Worm (Caenorhabditis elegans): Measurements from ENCODE around the gene gpa-5.

DNA sequence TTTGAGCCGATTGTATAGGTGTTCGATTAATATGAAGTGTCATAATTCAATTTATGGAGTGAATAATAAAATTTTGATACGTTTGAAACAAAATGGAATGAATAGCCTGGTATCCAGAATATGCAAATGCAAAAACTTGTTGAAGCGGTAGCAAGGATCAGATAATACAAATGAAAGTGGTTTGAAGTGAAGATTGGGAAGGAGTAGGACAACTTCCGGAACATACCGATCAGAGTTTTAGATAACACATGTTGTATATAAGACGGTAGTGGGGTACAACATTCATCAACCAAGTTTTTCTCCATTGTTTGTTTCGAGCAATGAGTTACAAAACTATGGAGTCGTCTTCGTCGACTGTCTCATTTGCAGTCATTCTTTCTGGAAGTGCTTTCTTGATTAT is 27.7 kb downstream of the gpa-5 start, which contains the start of gene col-164:
- TF ChIP-seq flt-1 (GFP tag; IDR thresholded peaks at IDR 0.05) (no peak), tbx-37 (GFP tag; conservative IDR thresholded peaks at IDR 0.05) (no peak), ama-1 (optimal IDR thresholded peaks at IDR 0.05) (no peak), scrt-1 (GFP tag; IDR thresholded peaks at IDR 0.05) (no peak), ceh-13 (GFP tag; optimal IDR thresholded peaks at IDR 0.05) (no peak), hmbx-1 (tag; optimal IDR thresholded peaks at IDR 0.05) (no peak)

Measured in whole organism, early embryonic.